Fruit fly (Drosophila melanogaster) whole organism, embryonic: ENCODE data around the gene eIF3l.

Experiments used
- Ada2b ChIP-seq: fragments of 200-800 bp; sonication (Bioruptor generic); IDR thresholded peaks from 2 replicates; pipeline ENCODE4 v1.3.6; 2022; ENCODE audit warnings: missing biosample characterization, missing genetic modification characterization
- Asciz ChIP-seq: fragments of 200-800 bp; sonication (Bioruptor generic); optimal IDR thresholded peaks from 2 replicates; lab custom pipeline; 2017; ENCODE audit warnings: missing biosample characterization, mild to moderate bottlenecking, missing genetic modification characterization, missing genetic modification reagents
- Blimp-1 ChIP-seq: fragments of 200-800 bp; sonication (Bioruptor generic); optimal IDR thresholded peaks from 3 replicates; lab custom pipeline; 2018; ENCODE audit warnings: missing biosample characterization, missing genetic modification characterization, mild to moderate bottlenecking, moderate library complexity, missing genetic modification reagents
- CG10267 ChIP-seq: fragments of 200-800 bp; sonication (Bioruptor generic); optimal IDR thresholded peaks from 2 replicates; lab custom pipeline; 2018; ENCODE audit warnings: missing biosample characterization, mild to moderate bottlenecking, missing genetic modification characterization, moderate library complexity
- CG10979 ChIP-seq: fragments of 200-800 bp; sonication (Bioruptor generic); optimal IDR thresholded peaks from 2 replicates; lab custom pipeline; 2018; ENCODE audit warnings: missing biosample characterization, mild to moderate bottlenecking, missing genetic modification characterization, moderate library complexity
- CG11560 ChIP-seq: fragments of 200-800 bp; sonication (Bioruptor generic); IDR thresholded peaks from 3 replicates; pipeline ENCODE4 v1.3.6; 2022; ENCODE audit warnings: missing biosample characterization, missing genetic modification characterization
- CG11696 ChIP-seq: fragments of 200-800 bp; sonication (Bioruptor generic); IDR thresholded peaks from 2 replicates; pipeline ENCODE4 v1.3.6; 2022; ENCODE audit warnings: missing biosample characterization, missing genetic modification characterization
- CG12104 ChIP-seq: fragments of 200-800 bp; sonication (Bioruptor generic); optimal IDR thresholded peaks from 3 replicates; lab custom pipeline; 2016; ENCODE audit warnings: missing biosample characterization, missing genetic modification characterization
- CG13123 ChIP-seq: fragments of 200-800 bp; sonication (Bioruptor generic); optimal IDR thresholded peaks from 2 replicates; lab custom pipeline; 2016; ENCODE audit warnings: missing biosample characterization, missing genetic modification characterization
- CG17361 ChIP-seq: fragments of 200-800 bp; sonication (Bioruptor generic); IDR thresholded peaks from 3 replicates; pipeline ENCODE4 v1.3.6; 2022; ENCODE audit warnings: missing biosample characterization, missing genetic modification characterization
- CG17912 ChIP-seq: fragments of 200-800 bp; sonication (Bioruptor generic); optimal IDR thresholded peaks from 2 replicates; lab custom pipeline; 2018; ENCODE audit warnings: missing biosample characterization, mild to moderate bottlenecking, missing genetic modification characterization
- CG18764 ChIP-seq: fragments of 200-800 bp; sonication (Bioruptor generic); optimal IDR thresholded peaks from 3 replicates; lab custom pipeline; 2016; ENCODE audit warnings: missing biosample characterization, missing genetic modification characterization
- CG2678 ChIP-seq: fragments of 200-800 bp; sonication (Bioruptor generic); optimal IDR thresholded peaks from 3 replicates; lab custom pipeline; 2019; ENCODE audit warnings: missing biosample characterization, mild to moderate bottlenecking, missing genetic modification characterization, moderate library complexity
- CG30431 ChIP-seq: fragments of 200-800 bp; sonication (Bioruptor generic); optimal IDR thresholded peaks from 2 replicates; lab custom pipeline; 2017; ENCODE audit warnings: missing biosample characterization, missing genetic modification characterization
- CG31388 ChIP-seq: fragments of 200-800 bp; sonication (Bioruptor generic); optimal IDR thresholded peaks from 2 replicates; lab custom pipeline; 2016; ENCODE audit warnings: missing biosample characterization, missing genetic modification characterization
- CG42726 ChIP-seq: fragments of 200-800 bp; sonication (Bioruptor generic); IDR thresholded peaks from 2 replicates; pipeline ENCODE4 v1.3.6; 2022; ENCODE audit warnings: missing biosample characterization, missing genetic modification characterization; ENCODE audit not compliant: partially characterized antibody
- CG4424 ChIP-seq: fragments of 200-800 bp; sonication (Bioruptor generic); optimal IDR thresholded peaks from 3 replicates; lab custom pipeline; 2016; ENCODE audit warnings: missing biosample characterization, missing genetic modification characterization
- CG4854 ChIP-seq: fragments of 200-800 bp; sonication (Bioruptor generic); optimal IDR thresholded peaks from 2 replicates; lab custom pipeline; 2016; ENCODE audit warnings: missing biosample characterization, missing genetic modification characterization, inconsistent platforms
- CG6254 ChIP-seq: fragments of 200-800 bp; sonication (Bioruptor generic); optimal IDR thresholded peaks from 3 replicates; lab custom pipeline; 2017; ENCODE audit warnings: mild to moderate bottlenecking, missing biosample characterization, missing genetic modification reagents, missing genetic modification characterization
- CG8290 ChIP-seq, 3 experiments: fragments of 200-800 bp; sonication (Bioruptor generic); optimal IDR thresholded peaks; 2 replicates each; lab custom pipeline; 2016 to 2019; ENCODE audit warnings: missing biosample characterization in 3 of 3, missing genetic modification characterization in 3 of 3, mild to moderate bottlenecking in 2 of 3, moderate library complexity in 1 of 3
- Drgx ChIP-seq: fragments of 200-800 bp; sonication (Bioruptor generic); IDR thresholded peaks from 2 replicates; pipeline ENCODE4 v1.3.6; 2022; ENCODE audit warnings: missing biosample characterization, missing genetic modification characterization
- Mes4 ChIP-seq: fragments of 200-800 bp; sonication (Bioruptor generic); optimal IDR thresholded peaks from 2 replicates; lab custom pipeline; 2016; ENCODE audit warnings: missing biosample characterization, missing genetic modification characterization
- NC2β ChIP-seq: fragments of 200-800 bp; sonication (Bioruptor generic); optimal IDR thresholded peaks from 2 replicates; lab custom pipeline; 2016; ENCODE audit warnings: missing biosample characterization, missing genetic modification characterization
- NK7.1 ChIP-seq: fragments of 200-800 bp; sonication (Bioruptor generic); optimal IDR thresholded peaks from 3 replicates; lab custom pipeline; 2016; ENCODE audit warnings: missing biosample characterization, missing genetic modification characterization
- Side ChIP-seq: fragments of 200-800 bp; sonication (Bioruptor generic); optimal IDR thresholded peaks from 2 replicates; lab custom pipeline; 2016; ENCODE audit warnings: missing biosample characterization, missing genetic modification characterization
- Spps ChIP-seq: fragments of 200-800 bp; sonication (Bioruptor generic); optimal IDR thresholded peaks from 2 replicates; lab custom pipeline; 2018; ENCODE audit warnings: missing biosample characterization, mild to moderate bottlenecking, missing genetic modification characterization
- Xrp1 ChIP-seq: fragments of 200-800 bp; sonication (Bioruptor generic); IDR thresholded peaks from 2 replicates; pipeline ENCODE4 v1.3.6; 2022; ENCODE audit warnings: missing biosample characterization, missing genetic modification characterization
- YL-1 ChIP-seq: fragments of 200-800 bp; sonication (Bioruptor generic); optimal IDR thresholded peaks from 3 replicates; lab custom pipeline; 2017; ENCODE audit warnings: missing biosample characterization, mild to moderate bottlenecking, missing genetic modification characterization
- ab ChIP-seq: fragments of 200-800 bp; sonication (Bioruptor generic); optimal IDR thresholded peaks from 2 replicates; lab custom pipeline; 2016; ENCODE audit warnings: missing biosample characterization, missing genetic modification characterization
- bsh ChIP-seq, 2 experiments: fragments of 200-800 bp; sonication (Bioruptor generic); optimal IDR thresholded peaks; 2 replicates each; lab custom pipeline; 2017 to 2018; ENCODE audit warnings: mild to moderate bottlenecking in 2 of 2, missing biosample characterization in 2 of 2, missing genetic modification characterization in 2 of 2, moderate library complexity in 1 of 2
- cad ChIP-seq: fragments of >200 bp; optimal IDR thresholded peaks from 2 replicates; lab custom pipeline; 2017; ENCODE audit warnings: missing biosample characterization, missing genetic modification characterization
- caup ChIP-seq: fragments of 200-800 bp; sonication (Bioruptor generic); optimal IDR thresholded peaks from 3 replicates; lab custom pipeline; 2017; ENCODE audit warnings: missing biosample characterization, mild to moderate bottlenecking, missing genetic modification characterization, moderate library complexity; ENCODE audit not compliant: severe bottlenecking
- crol ChIP-seq: fragments of 200-800 bp; sonication (Bioruptor generic); IDR thresholded peaks from 2 replicates; pipeline ENCODE4 v1.3.6; 2022; ENCODE audit warnings: missing biosample characterization, missing genetic modification characterization
- dan ChIP-seq: fragments of 200-800 bp; sonication (Bioruptor generic); IDR thresholded peaks from 2 replicates; pipeline ENCODE4 v1.3.6; 2022; ENCODE audit warnings: missing biosample characterization, missing genetic modification characterization
- hkb ChIP-seq, 2 experiments: fragments of 200-800 bp in 1 of 2; fragments of >200 bp in 1 of 2; sonication (Bioruptor generic) in 1 of 2; IDR thresholded peaks in 1 of 2; optimal IDR thresholded peaks in 1 of 2; 2 replicates each; pipeline versions ENCODE4 v1.3.6 to Lab custom; 2017 to 2022; ENCODE audit warnings: missing biosample characterization in 1 of 2, missing genetic modification characterization in 1 of 2
- klu ChIP-seq: fragments of 200-800 bp; sonication (Bioruptor generic); IDR thresholded peaks from 2 replicates; pipeline ENCODE4 v1.3.6; 2022; ENCODE audit warnings: missing biosample characterization, missing genetic modification characterization
- lola ChIP-seq, 3 experiments: fragments of >200 bp in 2 of 3; fragments of 200-800 bp in 1 of 3; sonication (Bioruptor generic) in 1 of 3; optimal IDR thresholded peaks; 2 replicates each; lab custom pipeline; 2017 to 2019; ENCODE audit warnings: missing biosample characterization in 3 of 3, missing genetic modification characterization in 3 of 3, mild to moderate bottlenecking in 1 of 3, moderate library complexity in 1 of 3
- lov ChIP-seq, 2 experiments: fragments of 200-800 bp in 1 of 2; fragments of >200 bp in 1 of 2; sonication (Bioruptor generic) in 1 of 2; IDR thresholded peaks in 1 of 2; optimal IDR thresholded peaks in 1 of 2; 2 replicates in 1 of 2; 3 replicates in 1 of 2; pipeline versions ENCODE4 v1.3.6 to Lab custom; 2017 to 2022; ENCODE audit warnings: missing biosample characterization in 1 of 2, missing genetic modification characterization in 1 of 2
- nom ChIP-seq: fragments of 200-800 bp; sonication (Bioruptor generic); optimal IDR thresholded peaks from 2 replicates; lab custom pipeline; 2017; ENCODE audit warnings: missing biosample characterization, missing genetic modification characterization, mild to moderate bottlenecking, moderate library complexity, missing genetic modification reagents
- pan ChIP-seq, 4 experiments: fragments of >200 bp in 3 of 4; fragments of 200-800 bp in 1 of 4; sonication (Bioruptor generic) in 1 of 4; optimal IDR thresholded peaks in 3 of 4; IDR thresholded peaks in 1 of 4; 2 replicates each; pipeline versions ENCODE4 v1.3.6 to Lab custom; 2017 to 2022; ENCODE audit warnings: missing biosample characterization in 2 of 4, missing genetic modification characterization in 2 of 4, mixed read lengths in 1 of 4
- sens ChIP-seq: fragments of 200-800 bp; sonication (Bioruptor generic); peaks from one replicate; lab custom pipeline; 2016; ENCODE audit warnings: missing biosample characterization, missing genetic modification characterization
- tin ChIP-seq: fragments of 200-800 bp; sonication (Bioruptor generic); optimal IDR thresholded peaks from 3 replicates; lab custom pipeline; 2016; ENCODE audit warnings: missing biosample characterization, missing genetic modification characterization
- vvl ChIP-seq: fragments of 200-800 bp; sonication (Bioruptor generic); IDR thresholded peaks from 2 replicates; pipeline ENCODE4 v1.3.6; 2022; ENCODE audit warnings: missing biosample characterization, missing genetic modification characterization
- zfh2 ChIP-seq: fragments of 200-800 bp; sonication (Bioruptor generic); optimal IDR thresholded peaks from 2 replicates; lab custom pipeline; 2016; ENCODE audit warnings: missing biosample characterization, missing genetic modification characterization

The eIF3l gene

dm6 chr3L:12111081-12111958 is 34.6 kb downstream of the eIF3l start (continued):
- TF ChIP-seq lov (optimal IDR thresholded peaks at IDR 0.05; lab: Kevin White, UChicago): no peak
- no peak for TF ChIP-seq lov (GFP tag; IDR thresholded peaks at IDR 0.05; lab: Robert Waterston, UW)
- no peak for TF ChIP-seq CG4854 (GFP tag; lab: Kevin White, UChicago)
- no peak for TF ChIP-seq CG42726
- TF ChIP-seq CG13123 (GFP tag; lab: Kevin White, UChicago): peak; percentile 57
- no peak for TF ChIP-seq CG17912
- peak; percentile 95 for TF ChIP-seq CG2678 (tag; lab: Kevin White, UChicago)
- no peak for TF ChIP-seq Side (GFP tag; lab: Kevin White, UChicago)
- no peak for TF ChIP-seq cad (GFP tag; lab: Kevin White, UChicago)
- no peak for TF ChIP-seq CG31388
- TF ChIP-seq Spps (tag; lab: Kevin White, UChicago): peak; percentile 95
- TF ChIP-seq klu (GFP tag; lab: Robert Waterston, UW): peak; percentile 69; the same call in 1 of the 2 replicates
- TF ChIP-seq, all 482 proteins: peak for 261

- TF ChIP-seq bsh (GFP tag; optimal IDR thresholded peaks at IDR 0.05; lab: Kevin White, UChicago): peak in 1 of 2 experiments; percentile 32
- peak; percentile 33 for TF ChIP-seq nom
- TF ChIP-seq pan (optimal IDR thresholded peaks at IDR 0.05; lab: Kevin White, UChicago): no peak
- no peak for TF ChIP-seq pan (GFP tag; optimal IDR thresholded peaks at IDR 0.05 in 1 of 2, IDR thresholded peaks at IDR 0.05 in 1 of 2)
- TF ChIP-seq Drgx: peak; percentile 60
- TF ChIP-seq NK7.1 (GFP tag; lab: Kevin White, UChicago): no peak
- TF ChIP-seq Xrp1 (GFP tag; lab: Robert Waterston, UW): peak; percentile 30; the same call in 1 of the 2 replicates
- no peak for TF ChIP-seq lola (GFP tag; optimal IDR thresholded peaks at IDR 0.05; lab: Kevin White, UChicago)
- peak; percentile 4 for TF ChIP-seq Asciz (GFP tag; lab: Kevin White, UChicago)
- 0 out of 3 replicates have a peak, but pooled peaks have one; percentile 7 for TF ChIP-seq CG17361 (GFP tag; lab: Robert Waterston, UW)
- TF ChIP-seq CG6254: peak; percentile 4
- TF ChIP-seq crol (GFP tag; lab: Robert Waterston, UW): peak; percentile 64
These were observed 36.8 kb downstream of the eIF3l start for dm6 chr3L:12109045-12109632.

- no peak for TF ChIP-seq CG12104 (GFP tag; lab: Kevin White, UChicago)
- TF ChIP-seq CG11560: no peak
- no peak for TF ChIP-seq Mes4 (GFP tag; lab: Kevin White, UChicago)
- 0 out of 2 replicates have a peak, but pooled peaks have one; percentile 11 for TF ChIP-seq Xrp1 (GFP tag; lab: Robert Waterston, UW)
- TF ChIP-seq dan (GFP tag; lab: Robert Waterston, UW): no peak
- peak; percentile 30 for TF ChIP-seq Blimp-1
- TF ChIP-seq tin (GFP tag; lab: Kevin White, UChicago): no peak
- TF ChIP-seq sens: peak; percentile 44
- peak; percentile 58 for TF ChIP-seq CG11696 (GFP tag; lab: Robert Waterston, UW)
- no peak for TF ChIP-seq YL-1 (GFP tag; lab: Kevin White, UChicago)
- TF ChIP-seq CG10267: peak; percentile 5
- TF ChIP-seq vvl (GFP tag; lab: Robert Waterston, UW): no peak
- no peak for TF ChIP-seq CG8290 (GFP tag; optimal IDR thresholded peaks at IDR 0.05; lab: Kevin White, UChicago)
- no peak for TF ChIP-seq CG8290 (tag; optimal IDR thresholded peaks at IDR 0.05; lab: Kevin White, UChicago)
- TF ChIP-seq CG18764 (GFP tag; lab: Kevin White, UChicago): no peak
- TF ChIP-seq zfh2 (GFP tag; lab: Kevin White, UChicago): no peak
- TF ChIP-seq Ada2b: no peak
- TF ChIP-seq caup (GFP tag; lab: Kevin White, UChicago): no peak
- no peak for TF ChIP-seq ab
- TF ChIP-seq CG10979 (tag; lab: Kevin White, UChicago): peak; percentile 37
- TF ChIP-seq hkb (optimal IDR thresholded peaks at IDR 0.05; lab: Kevin White, UChicago): no peak
- no peak; the same call in 1 of the 2 replicates for TF ChIP-seq hkb (GFP tag; IDR thresholded peaks at IDR 0.05; lab: Robert Waterston, UW)
- no peak for TF ChIP-seq CG30431
- no peak for TF ChIP-seq NC2β (GFP tag; lab: Kevin White, UChicago)
- TF ChIP-seq CG4424 (GFP tag; lab: Kevin White, UChicago): no peak
These were observed 37.4 kb downstream of the eIF3l start for dm6 chr3L:12108515-12108914.
